Worm (Caenorhabditis elegans) whole organism, young adult: ENCODE results near the gene mlp-1.
A peak's percentile ranks its signal among the peaks of the same experiment; 100 is the strongest.

Experiments
- B0261.1 ChIP-seq: sonication (generic microtip); optimal IDR thresholded peaks from 2 replicates; lab custom pipeline; 2016; ENCODE audit warnings: mild to moderate bottlenecking, missing genetic modification characterization, moderate library complexity, missing compliant biosample characterization
- F22D6.2 ChIP-seq: sonication (generic microtip); optimal IDR thresholded peaks from 2 replicates; lab custom pipeline; 2016; ENCODE audit warnings: mild to moderate bottlenecking, missing genetic modification characterization, missing compliant biosample characterization
- F39B2.1 ChIP-seq: fragments of 200-800 bp; sonication (Bioruptor generic); IDR thresholded peaks from 2 replicates; pipeline ENCODE4 v1.3.6; 2022; ENCODE audit warnings: missing genetic modification reagents, missing genetic modification characterization, missing compliant biosample characterization
- F49E8.2 ChIP-seq: sonication (generic microtip); optimal IDR thresholded peaks from 3 replicates; lab custom pipeline; 2017; ENCODE audit warnings: missing genetic modification characterization, mild to moderate bottlenecking, missing compliant biosample characterization, antibody characterized with exemption, moderate library complexity; ENCODE audit not compliant: insufficient read depth
- F52B5.7 ChIP-seq: sonication (generic microtip); optimal IDR thresholded peaks from 2 replicates; lab custom pipeline; 2016; ENCODE audit warnings: mild to moderate bottlenecking, missing genetic modification characterization, missing compliant biosample characterization
- F57C9.4 ChIP-seq: sonication (generic microtip); optimal IDR thresholded peaks from 2 replicates; lab custom pipeline; 2017; ENCODE audit warnings: mild to moderate bottlenecking, missing genetic modification characterization, missing compliant biosample characterization
- K11D2.4 ChIP-seq: fragments of 200-800 bp; sonication (Bioruptor generic); IDR thresholded peaks from 2 replicates; pipeline ENCODE4 v1.3.6; 2022; ENCODE audit warnings: missing genetic modification reagents, missing genetic modification characterization, missing compliant biosample characterization
- K12H6.12 ChIP-seq: fragments of 200-800 bp; sonication (Bioruptor generic); optimal IDR thresholded peaks from 2 replicates; lab custom pipeline; 2018; ENCODE audit warnings: mild to moderate bottlenecking, missing genetic modification characterization, missing compliant biosample characterization
- Y53F4B.3 ChIP-seq: fragments of 200-800 bp; sonication (Bioruptor generic); IDR thresholded peaks from 2 replicates; pipeline ENCODE4 v1.3.6; 2022; ENCODE audit warnings: missing genetic modification reagents, missing genetic modification characterization, missing compliant biosample characterization
- Y53G8AR.9 ChIP-seq: fragments of 200-800 bp; sonication (Bioruptor generic); conservative IDR thresholded peaks from 2 replicates; pipeline ENCODE4 v1.3.6; 2022; ENCODE audit warnings: missing genetic modification reagents, missing genetic modification characterization, missing compliant biosample characterization
- Y56A3A.18 ChIP-seq: fragments of 200-800 bp; sonication (Bioruptor generic); IDR thresholded peaks from 2 replicates; pipeline ENCODE4 v1.3.6; 2022; ENCODE audit warnings: missing genetic modification reagents, missing genetic modification characterization, missing compliant biosample characterization
- ZK185.1 ChIP-seq: sonication (generic microtip); optimal IDR thresholded peaks from 2 replicates; lab custom pipeline; 2016; ENCODE audit warnings: mild to moderate bottlenecking, missing genetic modification characterization, missing compliant biosample characterization; ENCODE audit not compliant: poor library complexity, severe bottlenecking
- ama-1 ChIP-seq, 3 experiments: fragments of 150-350 bp in 1 of 3; sonication (generic microtip) in 2 of 3; optimal IDR thresholded peaks; 2 replicates each; lab custom pipeline; 2014 to 2018; ENCODE audit warnings: missing biosample characterization in 2 of 3, missing genetic modification characterization in 2 of 3, missing genetic modification reagents in 2 of 3
- aptf-2 ChIP-seq: fragments of 200-800 bp; sonication (Bioruptor generic); conservative IDR thresholded peaks from 2 replicates; pipeline ENCODE4 v1.3.6; 2022; ENCODE audit warnings: missing genetic modification reagents, missing genetic modification characterization, missing compliant biosample characterization
- bed-2 ChIP-seq: fragments of 200-800 bp; sonication (Bioruptor generic); IDR thresholded peaks from 2 replicates; pipeline ENCODE4 v1.3.6; 2022; ENCODE audit warnings: missing genetic modification reagents, missing genetic modification characterization, missing compliant biosample characterization
- ceh-79 ChIP-seq: sonication (generic microtip); optimal IDR thresholded peaks from 2 replicates; lab custom pipeline; 2017; ENCODE audit warnings: mild to moderate bottlenecking, missing genetic modification characterization, missing compliant biosample characterization
- ceh-91 ChIP-seq: fragments of 200-800 bp; sonication (Bioruptor generic); IDR thresholded peaks from 2 replicates; pipeline ENCODE4 v1.3.6; 2022; ENCODE audit warnings: missing genetic modification reagents, missing genetic modification characterization, missing compliant biosample characterization
- dpl-1 ChIP-seq: fragments of 150-350 bp; optimal IDR thresholded peaks from 2 replicates; lab custom pipeline; 2014; ENCODE audit warnings: missing biosample characterization, missing genetic modification reagents, missing genetic modification characterization
- efl-1 ChIP-seq: fragments of 150-350 bp; optimal IDR thresholded peaks from 2 replicates; lab custom pipeline; 2014; ENCODE audit warnings: missing biosample characterization, missing genetic modification reagents, missing genetic modification characterization
- egl-18 ChIP-seq: fragments of 200-800 bp; sonication (Bioruptor generic); IDR thresholded peaks from 2 replicates; pipeline ENCODE4 v1.3.6; 2022; ENCODE audit warnings: missing genetic modification reagents, missing genetic modification characterization, missing compliant biosample characterization
- egrh-3 ChIP-seq: fragments of 200-800 bp; sonication (Bioruptor generic); IDR thresholded peaks from 2 replicates; pipeline ENCODE4 v1.3.6; 2022; ENCODE audit warnings: missing genetic modification reagents, missing genetic modification characterization, missing compliant biosample characterization
- hmg-20 ChIP-seq: fragments of 200-800 bp; sonication (Bioruptor generic); IDR thresholded peaks from 2 replicates; pipeline ENCODE4 v1.3.6; 2022; ENCODE audit warnings: missing genetic modification reagents, missing genetic modification characterization, missing compliant biosample characterization
- hrde-1 ChIP-seq: sonication (generic microtip); optimal IDR thresholded peaks from 2 replicates; lab custom pipeline; 2016; ENCODE audit warnings: missing genetic modification characterization, mild to moderate bottlenecking, missing compliant biosample characterization, moderate library complexity, missing genotype, missing genetic modification reagents, borderline replicate concordance
- lag-1 ChIP-seq: fragments of 200-800 bp; sonication (Bioruptor generic); IDR thresholded peaks from 2 replicates; pipeline ENCODE4 v1.3.6; 2022; ENCODE audit warnings: missing genetic modification reagents, missing genetic modification characterization, missing compliant biosample characterization
- let-526 ChIP-seq: fragments of 200-800 bp; sonication (Bioruptor generic); IDR thresholded peaks from 2 replicates; pipeline ENCODE4 v1.3.6; 2022; ENCODE audit warnings: missing genetic modification reagents, missing genetic modification characterization, missing compliant biosample characterization
- lin-40 ChIP-seq: sonication (generic microtip); optimal IDR thresholded peaks from 2 replicates; lab custom pipeline; 2016; ENCODE audit warnings: missing genetic modification characterization, mild to moderate bottlenecking, missing compliant biosample characterization, missing genotype, missing genetic modification reagents
- lin-54 ChIP-seq: fragments of 200-800 bp; sonication (Bioruptor generic); optimal IDR thresholded peaks from 2 replicates; lab custom pipeline; 2018; ENCODE audit warnings: mild to moderate bottlenecking, missing genetic modification characterization, missing compliant biosample characterization
- madf-8 ChIP-seq: fragments of 200-800 bp; sonication (Bioruptor generic); conservative IDR thresholded peaks from 2 replicates; pipeline ENCODE4 v1.3.6; 2022; ENCODE audit warnings: missing genetic modification reagents, missing genetic modification characterization, missing compliant biosample characterization
- mcd-1 ChIP-seq: fragments of 200-800 bp; sonication (Bioruptor generic); IDR thresholded peaks from 2 replicates; pipeline ENCODE4 v1.3.6; 2022; ENCODE audit warnings: missing genetic modification reagents, missing genetic modification characterization, missing compliant biosample characterization
- nfya-2 ChIP-seq: fragments of 200-800 bp; sonication (Bioruptor generic); IDR thresholded peaks from 2 replicates; pipeline ENCODE4 v1.3.6; 2022; ENCODE audit warnings: missing genetic modification reagents, missing genetic modification characterization, missing compliant biosample characterization
- nfyb-1 ChIP-seq: fragments of 200-800 bp; sonication (Bioruptor generic); IDR thresholded peaks from 2 replicates; pipeline ENCODE4 v1.3.6; 2022; ENCODE audit warnings: missing genetic modification reagents, missing genetic modification characterization, missing compliant biosample characterization
- nhr-27 ChIP-seq: fragments of 200-800 bp; sonication (Bioruptor generic); optimal IDR thresholded peaks from 2 replicates; lab custom pipeline; 2018; ENCODE audit warnings: mild to moderate bottlenecking, missing genetic modification characterization, moderate library complexity, missing compliant biosample characterization
- pha-4 ChIP-seq: fragments of 150-350 bp; sonication (generic microtip); optimal IDR thresholded peaks from 2 replicates; lab custom pipeline; 2014; ENCODE audit warnings: missing biosample characterization, missing genetic modification reagents, missing genetic modification characterization
- repo-1 ChIP-seq: sonication (generic microtip); optimal IDR thresholded peaks from 2 replicates; lab custom pipeline; 2017; ENCODE audit warnings: mild to moderate bottlenecking, missing genetic modification characterization, missing compliant biosample characterization
- sdz-38 ChIP-seq: sonication (generic microtip); optimal IDR thresholded peaks from 2 replicates; lab custom pipeline; 2016; ENCODE audit warnings: missing genotype, missing genetic modification characterization, missing compliant biosample characterization
- snpc-1.1 ChIP-seq: sonication (generic microtip); optimal IDR thresholded peaks from 2 replicates; lab custom pipeline; 2017; ENCODE audit warnings: missing genetic modification characterization, mild to moderate bottlenecking, missing compliant biosample characterization, antibody characterized with exemption, moderate library complexity, missing genotype, missing genetic modification reagents; ENCODE audit not compliant: insufficient read depth
- snpc-4 ChIP-seq, 5 experiments: fragments of 150-350 bp in 1 of 5; sonication (generic microtip) in 4 of 5; optimal IDR thresholded peaks; 2 replicates each; lab custom pipeline; 2014 to 2018; ENCODE audit warnings: missing genetic modification characterization in 5 of 5, missing biosample characterization in 3 of 5, antibody characterized with exemption in 2 of 5, mild to moderate bottlenecking in 2 of 5, missing compliant biosample characterization in 2 of 5, missing genotype in 2 of 5, moderate library complexity in 2 of 5, missing genetic modification reagents in 1 of 5
- unc-130 ChIP-seq: sonication (generic microtip); optimal IDR thresholded peaks from 2 replicates; lab custom pipeline; 2016; ENCODE audit warnings: missing genetic modification reagents, missing genetic modification characterization, missing compliant biosample characterization
- unc-62 ChIP-seq: fragments of 150-350 bp; optimal IDR thresholded peaks from 2 replicates; lab custom pipeline; 2014; ENCODE audit warnings: missing biosample characterization, missing genetic modification reagents, missing genetic modification characterization
- xnd-1 ChIP-seq: sonication (generic microtip); optimal IDR thresholded peaks from 2 replicates; lab custom pipeline; 2016; ENCODE audit warnings: missing genotype, missing genetic modification reagents, missing genetic modification characterization, missing compliant biosample characterization
- zfh-2 ChIP-seq: fragments of 200-800 bp; sonication (Bioruptor generic); conservative IDR thresholded peaks from 2 replicates; pipeline ENCODE4 v1.3.6; 2022; ENCODE audit warnings: missing genetic modification reagents, missing genetic modification characterization, missing compliant biosample characterization
- ztf-18 ChIP-seq: sonication (generic microtip); optimal IDR thresholded peaks from 2 replicates; lab custom pipeline; 2016; ENCODE audit warnings: missing genotype, mild to moderate bottlenecking, missing genetic modification characterization, missing compliant biosample characterization
- ztf-26 ChIP-seq: sonication (generic microtip); optimal IDR thresholded peaks from 2 replicates; lab custom pipeline; 2017; ENCODE audit warnings: missing genetic modification characterization, missing compliant biosample characterization
- ztf-3 ChIP-seq: fragments of 200-800 bp; sonication (Bioruptor generic); optimal IDR thresholded peaks from 2 replicates; lab custom pipeline; 2018; ENCODE audit warnings: mild to moderate bottlenecking, missing genetic modification characterization, missing compliant biosample characterization

mlp-1 gene

DNA sequence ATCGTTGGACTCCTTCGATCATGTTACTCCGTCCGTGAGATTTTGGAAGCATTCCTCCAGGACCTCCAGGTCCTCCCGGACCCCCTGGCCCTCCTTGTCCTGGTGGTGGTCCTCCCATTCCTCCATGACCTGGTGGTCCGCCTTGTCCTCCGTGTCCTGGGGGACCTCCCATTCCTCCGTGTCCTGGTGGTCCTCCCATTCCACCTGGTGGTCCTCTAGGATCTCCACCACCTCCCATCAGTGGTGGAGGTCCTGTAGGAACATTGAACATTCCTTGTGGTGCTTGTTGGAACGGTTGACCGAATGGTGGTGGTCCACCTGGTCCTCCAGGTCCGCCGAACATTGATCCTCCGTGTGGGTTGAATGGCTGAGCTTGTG lies 21.0 kb downstream of the mlp-1 start:
- no peak for TF ChIP-seq F22D6.2 (tag; lab: Kevin White, UChicago)
- no peak for TF ChIP-seq let-526 (GFP tag; lab: Robert Waterston, UW)
- no peak for TF ChIP-seq pha-4 (tag; lab: Kevin White, UChicago)
- no peak for TF ChIP-seq F39B2.1 (GFP tag; lab: Robert Waterston, UW)
- TF ChIP-seq snpc-1.1 (tag; lab: Kevin White, UChicago), result no peak
- TF ChIP-seq Y53G8AR.9 (GFP tag; lab: Robert Waterston, UW), result no peak
- no peak for TF ChIP-seq lin-40 (tag; lab: Kevin White, UChicago)
- TF ChIP-seq Y53F4B.3 (GFP tag; lab: Robert Waterston, UW), result no peak
- peak; percentile 26; the same call in 1 of the 2 replicates for TF ChIP-seq mcd-1
- TF ChIP-seq F52B5.7 (tag; lab: Kevin White, UChicago), result no peak
- no peak for TF ChIP-seq B0261.1 (tag; lab: Kevin White, UChicago)
- peak; percentile 81; the same call in 1 of the 2 replicates for TF ChIP-seq egrh-3 (GFP tag; lab: Robert Waterston, UW)
- no peak for TF ChIP-seq nfyb-1 (GFP tag; lab: Robert Waterston, UW)
- TF ChIP-seq aptf-2, result no peak
- TF ChIP-seq zfh-2 (GFP tag; lab: Robert Waterston, UW), result peak; percentile 87
- no peak for TF ChIP-seq lin-54 (GFP tag; lab: Kevin White, UChicago)
- peak; percentile 11; the same call in 1 of the 2 replicates for TF ChIP-seq bed-2 (GFP tag; lab: Robert Waterston, UW)
- no peak for TF ChIP-seq ztf-26 (tag; lab: Kevin White, UChicago)
- TF ChIP-seq efl-1, result no peak
- TF ChIP-seq K12H6.12 (tag; lab: Kevin White, UChicago), result no peak
- TF ChIP-seq Y56A3A.18, result no peak
- TF ChIP-seq dpl-1 (GFP tag; lab: Kevin White, UChicago), result no peak
- TF ChIP-seq nhr-27 (tag; lab: Kevin White, UChicago), result no peak
- no peak for TF ChIP-seq sdz-38 (tag; lab: Kevin White, UChicago)
- no peak for TF ChIP-seq unc-130 (GFP tag; lab: Kevin White, UChicago)
- no peak for TF ChIP-seq ceh-91 (GFP tag; lab: Robert Waterston, UW)
- TF ChIP-seq lag-1, result no peak
- TF ChIP-seq unc-62, result no peak
- TF ChIP-seq madf-8 (GFP tag; lab: Robert Waterston, UW), result no peak
- TF ChIP-seq xnd-1 (tag; lab: Kevin White, UChicago), result no peak
- no peak for TF ChIP-seq ztf-3
- TF ChIP-seq ztf-18 (tag; lab: Kevin White, UChicago), result no peak

DNA sequence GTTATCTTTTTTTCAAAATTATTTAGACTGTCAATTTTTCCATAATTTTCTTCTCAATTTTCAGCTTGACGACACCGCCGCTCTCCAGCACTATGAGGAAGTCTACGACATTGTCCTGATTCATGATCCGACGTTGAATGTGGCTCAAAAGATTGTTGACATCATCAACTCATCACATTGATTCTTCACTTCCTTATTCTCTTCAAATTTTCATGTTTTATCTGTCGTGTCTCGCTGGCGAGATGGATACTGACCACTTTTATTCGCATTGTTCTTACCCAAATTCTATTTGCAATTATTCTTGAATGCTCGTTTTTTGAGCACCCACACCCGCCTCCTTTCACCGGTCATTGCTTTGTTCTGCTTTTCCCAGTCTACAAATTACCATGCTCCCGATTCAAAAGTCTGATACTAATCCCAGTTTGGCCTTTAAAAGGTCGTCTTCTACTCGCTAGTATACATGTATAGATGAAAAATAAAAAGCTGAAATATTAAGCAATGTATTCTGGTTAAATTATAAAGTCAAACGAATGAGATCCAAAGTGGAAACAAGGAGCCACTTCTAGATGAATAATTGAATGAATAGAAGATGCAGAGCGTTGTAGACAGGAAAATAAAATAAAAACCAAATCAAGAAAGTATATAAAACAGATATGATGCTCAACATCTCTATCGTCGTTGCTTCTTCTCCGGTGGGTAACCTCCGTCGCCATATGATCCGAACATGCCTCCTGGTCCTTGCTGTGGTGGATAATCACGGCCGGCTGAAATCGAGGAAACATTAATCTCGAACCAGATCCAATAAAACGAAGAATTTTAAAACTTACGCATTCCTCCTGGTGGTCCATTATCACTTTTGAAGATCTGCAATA lies 21.6 kb downstream of the mlp-1 start:
- 0 out of 2 replicates have a peak, but pooled peaks have one; percentile 3 for TF ChIP-seq egl-18 (GFP tag; lab: Robert Waterston, UW)
- no peak for TF ChIP-seq F57C9.4
- TF ChIP-seq ceh-91 (GFP tag; lab: Robert Waterston, UW), result no peak
- peak; percentile 88 for TF ChIP-seq hrde-1 (tag; lab: Kevin White, UChicago)
- TF ChIP-seq ZK185.1 (tag; lab: Kevin White, UChicago), result peak; percentile 23
- peak; percentile 2 for TF ChIP-seq ama-1 (optimal IDR thresholded peaks at IDR 0.05; lab: Kevin White, UChicago)
- TF ChIP-seq ama-1 (GFP tag; optimal IDR thresholded peaks at IDR 0.05; lab: Kevin White, UChicago), result peak in 1 of 2 experiments; percentile 70
- TF ChIP-seq xnd-1 (tag; lab: Kevin White, UChicago), result no peak
- no peak for TF ChIP-seq ceh-79 (tag; lab: Kevin White, UChicago)
- TF ChIP-seq repo-1, result peak; percentile 49
- TF ChIP-seq snpc-4 (GFP tag; optimal IDR thresholded peaks at IDR 0.05; lab: Kevin White, UChicago), result peak; percentile 36
- TF ChIP-seq snpc-4 (tag; optimal IDR thresholded peaks at IDR 0.05; lab: Kevin White, UChicago), result no peak
- 0 out of 2 replicates have a peak, but pooled peaks have one; percentile 1 for TF ChIP-seq nfya-2 (GFP tag; lab: Robert Waterston, UW)
- peak; percentile 61 for TF ChIP-seq F49E8.2 (tag; lab: Kevin White, UChicago)
- no peak for TF ChIP-seq unc-62
- TF ChIP-seq hmg-20 (GFP tag; lab: Robert Waterston, UW), result peak; percentile 28; the same call in 1 of the 2 replicates
- 0 out of 2 replicates have a peak, but pooled peaks have one; percentile 54 for TF ChIP-seq nfyb-1 (GFP tag; lab: Robert Waterston, UW)
- 0 out of 2 replicates have a peak, but pooled peaks have one; percentile 22 for TF ChIP-seq K11D2.4 (GFP tag; lab: Robert Waterston, UW)
